Fruit fly (Drosophila melanogaster) whole organism, pupa: ENCODE data around the gene CG14362.

ENCODE experiments used
- CG34367 ChIP-seq: fragments of 200-800 bp; sonication (Bioruptor generic); optimal IDR thresholded peaks from 2 replicates; lab custom pipeline; 2018; ENCODE audit warnings: missing biosample characterization, mild to moderate bottlenecking, missing genetic modification characterization
- CG9948 ChIP-seq: fragments of 200-800 bp; sonication (Bioruptor generic); optimal IDR thresholded peaks from 2 replicates; lab custom pipeline; 2018; ENCODE audit warnings: missing biosample characterization, mild to moderate bottlenecking, missing genetic modification characterization, moderate library complexity
- Snoo ChIP-seq: fragments of 200-800 bp; sonication (Bioruptor generic); optimal IDR thresholded peaks from 3 replicates; lab custom pipeline; 2017; ENCODE audit warnings: missing biosample characterization, mild to moderate bottlenecking, missing genetic modification characterization, inconsistent platforms

- peak; percentile 3 for TF ChIP-seq Snoo (tag; lab: Kevin White, UChicago)
- TF ChIP-seq CG34367 (tag; lab: Kevin White, UChicago), result peak; percentile 62
- peak; percentile 64 for TF ChIP-seq CG9948 (tag; lab: Kevin White, UChicago)
Observed at dm6 chr3R:13840956-13841355, 14.3 kb downstream of the CG14362 start.
